Fruit fly (Drosophila melanogaster) whole organism, prepupa: Measurements from ENCODE around the gene lwr.

ENCODE experiments used
- CG10669 ChIP-seq: fragments of 200-800 bp; sonication (Bioruptor generic); optimal IDR thresholded peaks from 3 replicates; lab custom pipeline; 2018; ENCODE audit warnings: missing biosample characterization, mild to moderate bottlenecking, missing genetic modification characterization, moderate library complexity
- CG15336 ChIP-seq: fragments of 200-800 bp; sonication (Bioruptor generic); IDR thresholded peaks from 2 replicates; pipeline ENCODE4 v1.3.6; 2022; ENCODE audit warnings: missing biosample characterization, missing genetic modification characterization
- CG16779 ChIP-seq: fragments of 200-800 bp; sonication (Bioruptor generic); optimal IDR thresholded peaks from 3 replicates; lab custom pipeline; 2017; ENCODE audit warnings: missing biosample characterization, mild to moderate bottlenecking, missing genetic modification characterization
- CG4318 ChIP-seq: fragments of 200-800 bp; sonication (Bioruptor generic); optimal IDR thresholded peaks from 3 replicates; lab custom pipeline; 2017; ENCODE audit warnings: missing biosample characterization, mild to moderate bottlenecking, missing genetic modification characterization
- CG8119 ChIP-seq: fragments of 200-800 bp; sonication (Bioruptor generic); IDR thresholded peaks from 3 replicates; pipeline ENCODE4 v1.3.6; 2022; ENCODE audit warnings: missing biosample characterization, missing genetic modification characterization
- Gug ChIP-seq: fragments of 200-800 bp; sonication (Bioruptor generic); IDR thresholded peaks from 2 replicates; pipeline ENCODE4 v1.3.6; 2022; ENCODE audit warnings: missing biosample characterization, missing genetic modification characterization
- acj6 ChIP-seq: fragments of 200-800 bp; sonication (Bioruptor generic); optimal IDR thresholded peaks from 3 replicates; lab custom pipeline; 2016; ENCODE audit warnings: missing biosample characterization, missing genetic modification characterization
- esn ChIP-seq: fragments of 200-800 bp; sonication (Bioruptor generic); optimal IDR thresholded peaks from 2 replicates; lab custom pipeline; 2016; ENCODE audit warnings: missing biosample characterization, mild to moderate bottlenecking, missing genetic modification characterization, moderate library complexity
- fd85E ChIP-seq: fragments of 200-800 bp; sonication (Bioruptor generic); optimal IDR thresholded peaks from 3 replicates; lab custom pipeline; 2016; ENCODE audit warnings: missing biosample characterization, missing genetic modification characterization
- svp ChIP-seq: fragments of 200-800 bp; sonication (Bioruptor generic); peaks from one replicate; lab custom pipeline; 2016; ENCODE audit warnings: missing biosample characterization, missing genetic modification characterization
- topi ChIP-seq: fragments of 200-800 bp; sonication (Bioruptor generic); optimal IDR thresholded peaks from 3 replicates; lab custom pipeline; 2016; ENCODE audit warnings: missing biosample characterization, missing genetic modification characterization

dm6 chr2L:543799-544198 lies 1.4 kb upstream of the lwr start:
- no peak for TF ChIP-seq CG4318
- TF ChIP-seq CG15336 (GFP tag; lab: Robert Waterston, UW) = no peak
- no peak for TF ChIP-seq svp (GFP tag; lab: Kevin White, UChicago)
- TF ChIP-seq acj6 (GFP tag; lab: Kevin White, UChicago) = no peak
- no peak for TF ChIP-seq esn
- TF ChIP-seq CG10669 = no peak
- TF ChIP-seq fd85E (GFP tag; lab: Kevin White, UChicago) = no peak
- TF ChIP-seq CG8119 (GFP tag; lab: Robert Waterston, UW) = no peak
- no peak for TF ChIP-seq CG16779 (tag; lab: Kevin White, UChicago)
- TF ChIP-seq topi (GFP tag; lab: Kevin White, UChicago) = no peak
- no peak for TF ChIP-seq Gug (GFP tag; lab: Robert Waterston, UW)
